Worm (Caenorhabditis elegans): Measurements from ENCODE around the gene cft-1.

DNA sequence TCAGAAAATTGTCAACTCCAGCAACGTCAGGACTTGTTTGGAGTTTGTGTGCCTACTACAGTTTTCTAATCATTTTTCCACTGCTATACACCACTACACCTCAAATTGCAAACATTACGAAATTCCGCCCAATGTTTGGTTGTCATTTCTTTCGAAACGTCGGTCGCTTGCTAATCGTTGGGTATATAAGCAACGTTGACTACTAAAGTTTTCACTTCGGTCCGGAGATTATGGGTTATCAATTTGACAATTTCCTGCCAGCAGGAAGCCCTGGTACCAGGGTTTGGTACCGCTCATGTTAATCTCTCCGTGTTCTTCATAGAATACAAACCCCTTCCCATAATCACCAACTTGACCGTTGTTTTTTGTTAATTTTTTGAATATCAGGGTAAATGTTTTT is 37.4 kb downstream of the cft-1 start:
- TF ChIP-seq ceh-16 (tag; optimal IDR thresholded peaks at IDR 0.05) (no peak), R02D3.7 (tag; optimal IDR thresholded peaks at IDR 0.05) (no peak)

Data from whole organism, L2 larva.